Worm (Caenorhabditis elegans) whole organism, young adult: ENCODE data around the gene F40A3.7.

Experiments used
- B0261.1 ChIP-seq: sonication (generic microtip); optimal IDR thresholded peaks from 2 replicates; lab custom pipeline; 2016; ENCODE audit warnings: mild to moderate bottlenecking, missing genetic modification characterization, moderate library complexity, missing compliant biosample characterization
- D2030.7 ChIP-seq: fragments of 200-800 bp; sonication (Bioruptor generic); IDR thresholded peaks from 2 replicates; pipeline ENCODE4 v1.3.6; 2022; ENCODE audit warnings: missing genetic modification reagents, missing genetic modification characterization, missing compliant biosample characterization
- F33H1.4 ChIP-seq: fragments of 200-800 bp; sonication (Bioruptor generic); IDR thresholded peaks from 2 replicates; pipeline ENCODE4 v1.3.6; 2022; ENCODE audit warnings: missing genetic modification reagents, missing genetic modification characterization, missing compliant biosample characterization
- T07F8.4 ChIP-seq: sonication (generic microtip); optimal IDR thresholded peaks from 2 replicates; lab custom pipeline; 2016; ENCODE audit warnings: mild to moderate bottlenecking, missing genetic modification characterization, moderate library complexity, missing compliant biosample characterization
- Y53F4B.3 ChIP-seq: fragments of 200-800 bp; sonication (Bioruptor generic); IDR thresholded peaks from 2 replicates; pipeline ENCODE4 v1.3.6; 2022; ENCODE audit warnings: missing genetic modification reagents, missing genetic modification characterization, missing compliant biosample characterization
- Y95B8A.8 ChIP-seq: fragments of 200-800 bp; sonication (Bioruptor generic); IDR thresholded peaks from 2 replicates; pipeline ENCODE4 v1.3.6; 2022; ENCODE audit warnings: missing genetic modification reagents, missing genetic modification characterization, missing compliant biosample characterization
- ZK185.1 ChIP-seq: sonication (generic microtip); optimal IDR thresholded peaks from 2 replicates; lab custom pipeline; 2016; ENCODE audit warnings: mild to moderate bottlenecking, missing genetic modification characterization, missing compliant biosample characterization; ENCODE audit not compliant: poor library complexity, severe bottlenecking
- akir-1 ChIP-seq: fragments of 200-800 bp; sonication (Bioruptor generic); optimal IDR thresholded peaks from 2 replicates; lab custom pipeline; 2018; ENCODE audit warnings: mild to moderate bottlenecking, missing genetic modification characterization, moderate library complexity, missing compliant biosample characterization
- aptf-3 ChIP-seq: fragments of 200-800 bp; sonication (Bioruptor generic); IDR thresholded peaks from 2 replicates; pipeline ENCODE4 v1.3.6; 2022; ENCODE audit warnings: missing genetic modification characterization, missing compliant biosample characterization
- bed-2 ChIP-seq: fragments of 200-800 bp; sonication (Bioruptor generic); IDR thresholded peaks from 2 replicates; pipeline ENCODE4 v1.3.6; 2022; ENCODE audit warnings: missing genetic modification reagents, missing genetic modification characterization, missing compliant biosample characterization
- ceh-58 ChIP-seq: fragments of 200-800 bp; sonication (Bioruptor generic); IDR thresholded peaks from 2 replicates; pipeline ENCODE4 v1.3.6; 2022; ENCODE audit warnings: missing genetic modification characterization, missing compliant biosample characterization
- ceh-79 ChIP-seq: sonication (generic microtip); optimal IDR thresholded peaks from 2 replicates; lab custom pipeline; 2017; ENCODE audit warnings: mild to moderate bottlenecking, missing genetic modification characterization, missing compliant biosample characterization
- ceh-91 ChIP-seq: fragments of 200-800 bp; sonication (Bioruptor generic); IDR thresholded peaks from 2 replicates; pipeline ENCODE4 v1.3.6; 2022; ENCODE audit warnings: missing genetic modification reagents, missing genetic modification characterization, missing compliant biosample characterization
- dox-1 ChIP-seq: fragments of 200-800 bp; sonication (Bioruptor generic); IDR thresholded peaks from 2 replicates; pipeline ENCODE4 v1.3.6; 2022; ENCODE audit warnings: missing genetic modification reagents, missing genetic modification characterization, missing compliant biosample characterization
- dpff-1 ChIP-seq: sonication (generic microtip); optimal IDR thresholded peaks from 2 replicates; lab custom pipeline; 2017; ENCODE audit warnings: mild to moderate bottlenecking, missing genetic modification characterization, missing compliant biosample characterization
- egrh-3 ChIP-seq: fragments of 200-800 bp; sonication (Bioruptor generic); IDR thresholded peaks from 2 replicates; pipeline ENCODE4 v1.3.6; 2022; ENCODE audit warnings: missing genetic modification reagents, missing genetic modification characterization, missing compliant biosample characterization
- hmg-1.2 ChIP-seq: fragments of 200-800 bp; sonication (Bioruptor generic); IDR thresholded peaks from 2 replicates; pipeline ENCODE4 v1.3.6; 2022; ENCODE audit warnings: missing genetic modification reagents, missing genetic modification characterization, missing compliant biosample characterization
- hsf-1 ChIP-seq: fragments of 200-800 bp; sonication (Bioruptor generic); IDR thresholded peaks from 2 replicates; pipeline ENCODE4 v1.3.6; 2022; ENCODE audit warnings: missing genetic modification reagents, missing genetic modification characterization, missing compliant biosample characterization
- lin-26 ChIP-seq: fragments of 200-800 bp; sonication (Bioruptor generic); IDR thresholded peaks from 2 replicates; pipeline ENCODE4 v1.3.6; 2022; ENCODE audit warnings: missing genetic modification reagents, missing genetic modification characterization, missing compliant biosample characterization
- lin-35 ChIP-seq, 3 experiments: fragments of 150-350 bp in 2 of 3; sonication (generic microtip) in 1 of 3; optimal IDR thresholded peaks; 2 replicates each; lab custom pipeline; 2014 to 2018; ENCODE audit warnings: missing biosample characterization in 3 of 3, missing genetic modification characterization in 3 of 3, missing genetic modification reagents in 3 of 3
- lsl-1 ChIP-seq: fragments of 200-800 bp; sonication (Bioruptor generic); optimal IDR thresholded peaks from 2 replicates; lab custom pipeline; 2018; ENCODE audit warnings: mild to moderate bottlenecking, missing genetic modification characterization, moderate library complexity, missing compliant biosample characterization
- madf-6 ChIP-seq: fragments of 200-800 bp; sonication (Bioruptor generic); IDR thresholded peaks from 2 replicates; pipeline ENCODE4 v1.3.6; 2022; ENCODE audit warnings: missing genetic modification reagents, missing genetic modification characterization, missing compliant biosample characterization
- madf-8 ChIP-seq: fragments of 200-800 bp; sonication (Bioruptor generic); conservative IDR thresholded peaks from 2 replicates; pipeline ENCODE4 v1.3.6; 2022; ENCODE audit warnings: missing genetic modification reagents, missing genetic modification characterization, missing compliant biosample characterization
- mcd-1 ChIP-seq: fragments of 200-800 bp; sonication (Bioruptor generic); IDR thresholded peaks from 2 replicates; pipeline ENCODE4 v1.3.6; 2022; ENCODE audit warnings: missing genetic modification reagents, missing genetic modification characterization, missing compliant biosample characterization
- mxl-1 ChIP-seq: sonication (generic microtip); optimal IDR thresholded peaks from 2 replicates; lab custom pipeline; 2016; ENCODE audit warnings: missing genetic modification characterization, missing compliant biosample characterization
- nhr-120 ChIP-seq: fragments of 200-800 bp; sonication (Bioruptor generic); IDR thresholded peaks from 2 replicates; pipeline ENCODE4 v1.3.6; 2022; ENCODE audit warnings: missing genetic modification characterization, missing compliant biosample characterization
- nhr-80 ChIP-seq: sonication (generic microtip); optimal IDR thresholded peaks from 2 replicates; lab custom pipeline; 2016; ENCODE audit warnings: missing genetic modification characterization, missing compliant biosample characterization
- rpc-1 ChIP-seq, 2 experiments: fragments of 150-350 bp in 1 of 2; sonication (generic microtip) in 1 of 2; optimal IDR thresholded peaks; 2 replicates each; lab custom pipeline; 2014 to 2018; ENCODE audit warnings: missing biosample characterization in 1 of 2, missing genetic modification characterization in 1 of 2, missing genetic modification reagents in 1 of 2, missing genotype in 1 of 2
- snpc-4 ChIP-seq, 5 experiments: fragments of 150-350 bp in 1 of 5; sonication (generic microtip) in 4 of 5; optimal IDR thresholded peaks; 2 replicates each; lab custom pipeline; 2014 to 2018; ENCODE audit warnings: missing genetic modification characterization in 5 of 5, missing biosample characterization in 3 of 5, antibody characterized with exemption in 2 of 5, mild to moderate bottlenecking in 2 of 5, missing compliant biosample characterization in 2 of 5, missing genotype in 2 of 5, moderate library complexity in 2 of 5, missing genetic modification reagents in 1 of 5
- somi-1 ChIP-seq: fragments of 200-800 bp; sonication (Bioruptor generic); optimal IDR thresholded peaks from 2 replicates; lab custom pipeline; 2018; ENCODE audit warnings: mild to moderate bottlenecking, missing genetic modification characterization, missing compliant biosample characterization
- xnd-1 ChIP-seq: sonication (generic microtip); optimal IDR thresholded peaks from 2 replicates; lab custom pipeline; 2016; ENCODE audit warnings: missing genotype, missing genetic modification reagents, missing genetic modification characterization, missing compliant biosample characterization
- zim-3 ChIP-seq: sonication (generic microtip); optimal IDR thresholded peaks from 2 replicates; lab custom pipeline; 2017; ENCODE audit warnings: mild to moderate bottlenecking, missing genetic modification characterization, moderate library complexity, missing compliant biosample characterization
- ztf-22 ChIP-seq: fragments of 200-800 bp; sonication (Bioruptor generic); optimal IDR thresholded peaks from 2 replicates; lab custom pipeline; 2018; ENCODE audit warnings: mild to moderate bottlenecking, missing genetic modification characterization, moderate library complexity, missing compliant biosample characterization
- ztf-3 ChIP-seq: fragments of 200-800 bp; sonication (Bioruptor generic); optimal IDR thresholded peaks from 2 replicates; lab custom pipeline; 2018; ENCODE audit warnings: mild to moderate bottlenecking, missing genetic modification characterization, missing compliant biosample characterization

Gene F40A3.7

DNA sequence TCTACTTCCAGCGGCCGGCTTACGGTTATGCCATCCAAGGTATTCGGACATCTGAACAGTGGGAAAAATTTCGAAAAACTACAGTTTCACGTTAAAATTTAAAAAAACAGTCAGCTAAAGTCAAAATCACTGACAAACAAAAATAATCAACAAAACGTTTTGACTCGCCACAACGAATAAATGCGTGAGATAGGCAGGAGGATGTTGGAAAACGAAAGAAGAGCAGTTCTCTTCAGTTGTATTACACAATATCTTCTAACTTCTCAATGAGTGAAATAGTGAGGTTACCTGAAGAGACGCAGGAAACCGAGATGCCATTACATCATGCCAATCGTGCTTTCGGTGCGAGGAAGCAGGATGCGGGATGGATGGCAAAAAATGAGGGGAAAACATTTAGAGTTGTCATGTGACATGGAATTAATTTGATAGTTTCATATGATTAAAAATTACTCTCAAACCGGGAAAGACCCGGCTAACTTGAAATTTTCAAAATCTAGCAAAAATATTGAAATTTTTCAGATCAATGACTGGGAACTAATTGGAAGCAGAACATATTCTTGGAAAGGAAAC lies 5.8 kb downstream of the F40A3.7 start, which contains the start of gene F40A3.6:
Gene F40A3.6 (minus strand): TSS at position 51 of the 570 bp plus-strand sequence.
- peak; percentile 22; the same call in 1 of the 2 replicates for TF ChIP-seq hmg-1.2 (GFP tag; lab: Robert Waterston, UW)
- no peak for TF ChIP-seq aptf-3 (GFP tag; lab: Robert Waterston, UW)

DNA sequence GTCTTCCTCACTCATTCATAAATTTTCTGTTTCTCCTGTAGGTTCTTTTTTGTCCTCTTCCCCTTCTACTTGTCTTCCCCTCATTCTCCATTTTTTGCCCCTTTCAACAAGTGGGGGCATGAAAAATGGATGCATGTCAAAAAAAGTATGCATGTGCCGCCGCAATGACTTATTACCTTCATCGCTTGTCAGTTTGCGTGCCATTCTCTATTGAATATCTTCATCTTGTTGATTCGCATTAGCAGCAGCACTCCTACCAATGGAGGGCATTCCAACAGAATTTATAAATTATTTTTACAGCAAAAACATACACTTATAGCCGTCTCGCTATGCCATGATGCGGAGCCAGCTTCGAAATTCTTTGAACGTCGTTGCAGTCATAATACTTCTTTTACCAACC lies 8.4 kb downstream of the F40A3.7 start, which contains the start of gene F40A3.1:
Gene F40A3.1 (plus strand): TSS at position 301 of the 400 bp plus-strand sequence.
- TF ChIP-seq ceh-58 (no peak), rpc-1 (optimal IDR thresholded peaks at IDR 0.05; lab: Kevin White, UChicago) (no peak), rpc-1 (tag; optimal IDR thresholded peaks at IDR 0.05; lab: Kevin White, UChicago) (no peak), akir-1 (GFP tag; lab: Kevin White, UChicago) (no peak), ceh-91 (no peak), somi-1 (GFP tag; lab: Kevin White, UChicago) (no peak), bed-2 (GFP tag; lab: Robert Waterston, UW) (no peak)
- TF ChIP-seq, all 124 proteins: peak for 0

DNA sequence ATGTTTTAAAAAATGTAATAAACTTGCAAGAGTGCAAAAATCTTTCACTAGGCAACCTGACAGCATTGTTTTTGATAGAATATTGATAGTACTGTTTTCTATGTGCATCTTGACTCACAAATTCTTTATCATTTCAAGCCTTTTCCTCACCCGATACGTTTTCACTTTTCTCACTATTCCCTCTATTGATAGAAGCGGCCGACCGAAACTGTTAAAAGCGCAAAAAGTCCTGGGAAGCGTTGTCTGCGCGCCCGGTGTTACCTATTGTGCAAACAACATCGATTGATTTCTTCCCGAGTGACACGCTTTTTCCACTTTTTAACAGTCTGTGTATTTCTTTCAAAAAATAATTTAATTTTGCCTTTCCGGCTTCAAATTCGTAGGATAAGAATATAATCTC lies 11.6 kb downstream of the F40A3.7 start:
- no peak for TF ChIP-seq snpc-4 (GFP tag; optimal IDR thresholded peaks at IDR 0.05; lab: Kevin White, UChicago)
- peak in 3 of 4 experiments; percentile 34 to 81 (median 49) for TF ChIP-seq snpc-4 (tag; optimal IDR thresholded peaks at IDR 0.05; lab: Kevin White, UChicago)
- TF ChIP-seq zim-3 (tag; lab: Kevin White, UChicago) = no peak
- TF ChIP-seq lin-35 (GFP tag; optimal IDR thresholded peaks at IDR 0.05; lab: Kevin White, UChicago) = no peak
- no peak for TF ChIP-seq rpc-1 (optimal IDR thresholded peaks at IDR 0.05; lab: Kevin White, UChicago)
- no peak for TF ChIP-seq rpc-1 (tag; optimal IDR thresholded peaks at IDR 0.05; lab: Kevin White, UChicago)
- no peak for TF ChIP-seq Y53F4B.3
- peak; percentile 80 for TF ChIP-seq nhr-80 (tag; lab: Kevin White, UChicago)
- TF ChIP-seq ZK185.1 (tag; lab: Kevin White, UChicago) = no peak
- TF ChIP-seq nhr-120 (GFP tag; lab: Robert Waterston, UW) = no peak
- TF ChIP-seq dox-1 (GFP tag; lab: Robert Waterston, UW) = peak; percentile 67; the same call in 1 of the 2 replicates

DNA sequence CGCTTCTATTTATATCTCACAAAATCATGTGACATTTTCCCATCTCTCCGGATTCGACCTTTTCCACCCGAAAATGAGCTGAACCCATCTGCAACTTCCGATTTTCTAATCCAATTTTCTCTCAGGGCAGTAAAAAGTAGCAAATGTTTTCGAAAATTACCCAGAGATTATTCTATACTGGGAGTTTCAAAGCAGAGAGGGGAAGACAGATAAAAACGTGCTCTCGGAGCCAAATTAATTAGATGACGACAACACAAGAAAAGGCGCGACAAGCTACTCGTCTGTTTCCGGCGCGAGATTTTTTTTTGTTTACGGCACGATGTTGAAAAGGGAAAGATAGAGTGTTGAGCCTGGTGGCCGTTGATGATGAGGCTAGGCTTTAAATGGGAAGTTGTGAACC lies 15.2 kb downstream of the F40A3.7 start:
- TF ChIP-seq egrh-3 (GFP tag; lab: Robert Waterston, UW) (no peak), B0261.1 (tag; lab: Kevin White, UChicago) (no peak), ztf-3 (GFP tag; lab: Kevin White, UChicago) (no peak), mxl-1 (tag; lab: Kevin White, UChicago) (no peak), dpff-1 (tag; lab: Kevin White, UChicago) (no peak), Y95B8A.8 (no peak)

DNA sequence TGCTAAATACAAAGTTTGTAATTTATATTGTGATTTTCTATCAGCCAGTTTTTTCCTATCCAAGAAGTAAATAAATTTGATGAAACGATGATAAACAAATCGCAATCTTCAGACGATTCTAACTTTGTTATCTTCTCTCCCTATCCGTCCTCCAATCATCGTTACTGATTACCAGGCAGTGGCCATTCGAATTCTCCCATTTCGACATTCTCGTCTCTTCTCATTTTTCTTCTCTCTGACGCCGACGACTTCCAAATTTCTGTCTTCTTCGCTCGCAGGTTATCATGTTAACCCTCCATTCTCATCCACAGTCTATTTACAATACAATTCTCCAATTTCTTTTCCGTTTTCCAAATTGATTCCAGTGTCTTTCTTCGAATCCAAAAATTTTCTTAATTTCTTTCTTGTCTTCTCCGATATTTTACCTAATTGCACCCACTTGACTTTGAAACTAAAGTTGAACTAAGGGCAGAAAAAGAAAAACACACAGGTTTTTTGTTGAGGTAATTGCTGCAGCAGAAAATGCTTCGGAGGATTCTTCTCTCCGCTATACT lies 21.2 kb downstream of the F40A3.7 start, which contains the start of gene F40A3.2:
Gene F40A3.2 (plus strand): TSS at position 504 of the 554 bp plus-strand sequence.
- no peak for TF ChIP-seq ceh-79 (tag; lab: Kevin White, UChicago)
- TF ChIP-seq hsf-1 = peak; percentile 41; the same call in 1 of the 2 replicates

DNA sequence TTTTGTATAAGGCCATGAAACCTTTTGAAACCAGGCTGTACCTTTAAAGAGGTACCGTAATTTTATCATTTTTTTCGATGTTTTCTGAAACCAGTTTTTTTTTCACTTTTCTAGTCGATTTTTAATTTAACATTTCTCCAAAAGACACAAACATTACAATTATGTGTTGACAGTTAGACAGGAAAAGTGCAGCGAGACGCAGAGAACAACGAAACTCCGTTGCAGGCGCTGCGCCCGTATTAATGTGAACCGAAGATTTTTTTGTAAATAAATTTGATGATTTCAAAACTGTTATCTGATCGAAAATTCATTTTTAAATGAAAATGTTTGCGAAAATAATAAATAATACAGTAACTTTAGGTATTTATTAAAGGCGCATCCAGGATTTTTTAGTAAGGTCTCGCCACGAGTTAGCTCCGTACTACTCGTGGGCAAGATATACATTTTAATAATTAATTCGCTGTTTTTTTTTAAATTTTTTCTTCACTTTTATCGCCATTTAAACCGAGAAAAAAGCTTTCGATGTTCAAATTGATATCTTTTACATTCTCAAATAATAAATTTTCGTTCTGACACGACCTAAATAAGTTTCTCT lies 22.7 kb downstream of the F40A3.7 start, which contains the start of gene F40A3.3:
Gene F40A3.3 (plus strand): TSS at position 564 of the 595 bp plus-strand sequence.
- TF ChIP-seq madf-8 (GFP tag; lab: Robert Waterston, UW) (peak; percentile 62), lsl-1 (GFP tag; lab: Kevin White, UChicago) (peak; percentile 85), F33H1.4 (peak; percentile 85), ztf-22 (GFP tag; lab: Kevin White, UChicago) (no peak), madf-6 (peak; percentile 80), D2030.7 (GFP tag; lab: Robert Waterston, UW) (peak; percentile 31; the same call in 1 of the 2 replicates), hsf-1 (peak; percentile 81), T07F8.4 (no peak), lin-26 (GFP tag; lab: Robert Waterston, UW) (no peak), mcd-1 (GFP tag; lab: Robert Waterston, UW) (no peak), xnd-1 (tag; lab: Kevin White, UChicago) (peak; percentile 80)
